Fruit fly (Drosophila melanogaster): ENCODE results near the gene CG13445.

The CG13445 gene

DNA sequence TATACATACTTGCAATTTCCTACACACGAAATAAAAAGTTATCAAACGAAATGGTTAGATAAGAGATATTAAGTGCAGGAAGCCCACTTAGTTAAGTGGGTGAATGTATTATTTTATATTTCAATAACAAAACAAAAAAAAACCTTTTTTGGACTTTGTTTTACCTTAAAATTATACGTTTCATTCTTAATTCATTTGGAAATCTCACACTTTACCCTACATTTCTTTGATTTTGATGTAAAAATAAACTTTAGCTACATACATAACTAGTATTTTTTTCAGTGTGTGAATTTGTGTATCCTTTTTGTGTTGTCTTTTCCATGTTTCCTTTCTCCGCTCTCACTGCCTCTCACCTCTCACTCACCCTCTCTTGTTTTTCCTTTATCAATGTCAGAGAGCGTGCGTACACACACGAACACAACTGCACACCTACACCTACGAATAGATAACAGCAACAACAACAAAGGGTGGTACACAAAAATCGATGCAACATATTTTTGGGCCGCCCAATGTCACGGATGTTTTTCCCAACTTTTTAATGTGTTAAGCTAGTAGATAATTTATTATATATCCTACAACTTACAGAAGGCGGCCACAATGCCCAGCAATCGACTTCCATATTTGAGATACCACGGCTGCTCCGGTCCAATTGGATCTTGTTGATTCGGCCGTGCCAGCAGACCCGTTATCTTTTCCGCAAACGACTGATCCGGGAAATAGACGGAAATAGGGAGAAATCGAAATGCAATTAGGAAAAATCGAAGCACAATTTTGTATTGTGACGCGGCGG, 6.3 kb downstream of the CG13445 start (continued):
- TF ChIP-seq oc (tag; optimal IDR thresholded peaks at IDR 0.05) (no peak), PHDP (tag; optimal IDR thresholded peaks at IDR 0.05) (peak; percentile 81), dysf (GFP tag; IDR thresholded peaks at IDR 0.05) (peak; percentile 74; the same call in 1 of the 3 replicates), GATAe (GFP tag; conservative IDR thresholded peaks at IDR 0.05) (no peak), disco-r (GFP tag; optimal IDR thresholded peaks at IDR 0.05) (no peak), dmrt11E (tag; optimal IDR thresholded peaks at IDR 0.05) (peak; percentile 75), Nf-YC (tag; optimal IDR thresholded peaks at IDR 0.05) (peak; percentile 44), CG14014 (GFP tag; IDR thresholded peaks at IDR 0.05) (peak; percentile 48; the same call in 1 of the 2 replicates), Hr78 (GFP tag; optimal IDR thresholded peaks at IDR 0.05) (no peak), usp (GFP tag; optimal IDR thresholded peaks at IDR 0.05) (no peak), CG7271 (tag; optimal IDR thresholded peaks at IDR 0.05) (no peak), CG15479 (GFP tag; optimal IDR thresholded peaks at IDR 0.05) (peak; percentile 65), CG8290 (GFP tag; optimal IDR thresholded peaks at IDR 0.05) (no peak), CG8290 (tag; optimal IDR thresholded peaks at IDR 0.05) (no peak), rib (GFP tag; IDR thresholded peaks at IDR 0.05) (0 out of 2 replicates have a peak, but pooled peaks have one; percentile 46), CG6765 (GFP tag; optimal IDR thresholded peaks at IDR 0.05) (peak; percentile 59), gro (GFP tag; optimal IDR thresholded peaks at IDR 0.05) (peak; percentile 8), CG34422 (GFP tag; IDR thresholded peaks at IDR 0.05) (peak; percentile 39; the same call in 1 of the 3 replicates), ATbp (GFP tag; optimal IDR thresholded peaks at IDR 0.05) (peak; percentile 68), bcd (GFP tag; optimal IDR thresholded peaks at IDR 0.05) (peak; percentile 73), Bgb (GFP tag; IDR thresholded peaks at IDR 0.05; ENCODE audit: partially characterized antibody) (no peak), Oli (tag; optimal IDR thresholded peaks at IDR 0.05) (peak; percentile 79), CG2202 (tag; optimal IDR thresholded peaks at IDR 0.05) (no peak), bsh (GFP tag; optimal IDR thresholded peaks at IDR 0.05) (peak; percentile 77 to 78), ssp (GFP tag; IDR thresholded peaks at IDR 0.05) (no peak), CG6654 (GFP tag; optimal IDR thresholded peaks at IDR 0.05) (peak; percentile 23), CG1529 (GFP tag; optimal IDR thresholded peaks at IDR 0.05) (peak; percentile 12), CG14050 (GFP tag; IDR thresholded peaks at IDR 0.05) (peak; percentile 50; the same call in 1 of the 3 replicates), gfzf (GFP tag; optimal IDR thresholded peaks at IDR 0.05) (no peak), CG4707 (GFP tag; optimal IDR thresholded peaks at IDR 0.05) (no peak), CG2678 (tag; optimal IDR thresholded peaks at IDR 0.05) (peak; percentile 89), Doc2 (GFP tag; IDR thresholded peaks at IDR 0.05) (no peak), pzg (GFP tag; optimal IDR thresholded peaks at IDR 0.05) (no peak), CG33557 (GFP tag; optimal IDR thresholded peaks at IDR 0.05) (peak; percentile 32), vfl (GFP tag; optimal IDR thresholded peaks at IDR 0.05) (no peak), tgo (GFP tag; IDR thresholded peaks at IDR 0.05) (peak; percentile 68; the same call in 2 of the 3 replicates), CG15514 (GFP tag; optimal IDR thresholded peaks at IDR 0.05) (no peak), CG4404 (GFP tag; IDR thresholded peaks at IDR 0.05) (no peak), corto (GFP tag; optimal IDR thresholded peaks at IDR 0.05) (no peak), CG11504 (tag; optimal IDR thresholded peaks at IDR 0.05) (peak; percentile 79), Xrp1 (GFP tag; IDR thresholded peaks at IDR 0.05) (peak; percentile 76; the same call in 1 of the 2 replicates), prd (optimal IDR thresholded peaks at IDR 0.05) (no peak), prd (GFP tag; IDR thresholded peaks at IDR 0.05) (peak; percentile 58; the same call in 2 of the 3 replicates), chn (GFP tag; optimal IDR thresholded peaks at IDR 0.05) (peak; percentile 6), insv (GFP tag; optimal IDR thresholded peaks at IDR 0.05) (peak; percentile 20 to 88), pho (GFP tag; optimal IDR thresholded peaks at IDR 0.05) (peak; percentile 32), Jarid2 (GFP tag; optimal IDR thresholded peaks at IDR 0.05) (no peak), Hand (GFP tag; optimal IDR thresholded peaks at IDR 0.05) (peak; percentile 85), Hey (tag; optimal IDR thresholded peaks at IDR 0.05) (no peak)
